Worm (Caenorhabditis elegans) whole organism, late embryonic: ENCODE data around the gene C52E2.5.
"Not testable (repeated sequence)": the region's sequence is repeated elsewhere in the genome, so short reads cannot be mapped to it uniquely, and the experiment has no call there.

Experiments used
- C08G9.2 ChIP-seq: sonication (generic microtip); optimal IDR thresholded peaks from 2 replicates; lab custom pipeline; 2016; ENCODE audit warnings: mild to moderate bottlenecking, missing genetic modification characterization, moderate library complexity, missing compliant biosample characterization
- C38D4.7 ChIP-seq: fragments of 200-800 bp; sonication (Bioruptor generic); optimal IDR thresholded peaks from 2 replicates; lab custom pipeline; 2018; ENCODE audit warnings: mild to moderate bottlenecking, missing genetic modification characterization, moderate library complexity, missing compliant biosample characterization
- F13H6.1 ChIP-seq: sonication (generic microtip); optimal IDR thresholded peaks from 2 replicates; lab custom pipeline; 2016; ENCODE audit warnings: missing genetic modification characterization, missing compliant biosample characterization
- T23F11.4 ChIP-seq: fragments of 200-800 bp; sonication (Bioruptor generic); optimal IDR thresholded peaks from 2 replicates; lab custom pipeline; 2018; ENCODE audit warnings: mild to moderate bottlenecking, missing genetic modification characterization, missing compliant biosample characterization
- ahr-1 ChIP-seq: sonication (generic microtip); optimal IDR thresholded peaks from 2 replicates; lab custom pipeline; 2016; ENCODE audit warnings: missing genetic modification characterization, missing compliant biosample characterization
- ama-1 ChIP-seq: fragments of 150-350 bp; optimal IDR thresholded peaks from 2 replicates; lab custom pipeline; 2014
- ceh-24 ChIP-seq: sonication (generic microtip); optimal IDR thresholded peaks from 2 replicates; lab custom pipeline; 2016; ENCODE audit warnings: mild to moderate bottlenecking, missing genetic modification characterization, missing compliant biosample characterization
- ceh-6 ChIP-seq: fragments of 200-800 bp; sonication (Bioruptor generic); optimal IDR thresholded peaks from 2 replicates; lab custom pipeline; 2018; ENCODE audit warnings: mild to moderate bottlenecking, missing genetic modification characterization, missing compliant biosample characterization
- dmd-4 ChIP-seq: sonication (generic microtip); optimal IDR thresholded peaks from 2 replicates; lab custom pipeline; 2016; ENCODE audit warnings: borderline replicate concordance, missing genetic modification characterization, missing compliant biosample characterization
- elt-2 ChIP-seq: sonication (generic microtip); optimal IDR thresholded peaks from 2 replicates; lab custom pipeline; 2016; ENCODE audit warnings: missing genetic modification reagents, missing genetic modification characterization, missing compliant biosample characterization
- ets-4 ChIP-seq: sonication (generic microtip); optimal IDR thresholded peaks from 2 replicates; lab custom pipeline; 2016; ENCODE audit warnings: missing genetic modification characterization, missing compliant biosample characterization
- eyg-1 ChIP-seq: sonication (generic microtip); optimal IDR thresholded peaks from 2 replicates; lab custom pipeline; 2016; ENCODE audit warnings: missing genotype, missing genetic modification characterization, missing compliant biosample characterization
- fax-1 ChIP-seq: sonication (generic microtip); optimal IDR thresholded peaks from 2 replicates; lab custom pipeline; 2016; ENCODE audit warnings: missing genotype, missing genetic modification characterization, missing compliant biosample characterization
- hlh-13 ChIP-seq: fragments of 200-800 bp; sonication (Bioruptor generic); optimal IDR thresholded peaks from 2 replicates; lab custom pipeline; 2018; ENCODE audit warnings: mild to moderate bottlenecking, missing genetic modification characterization, missing compliant biosample characterization
- lim-6 ChIP-seq: sonication (generic microtip); optimal IDR thresholded peaks from 2 replicates; lab custom pipeline; 2016; ENCODE audit warnings: missing genetic modification characterization, missing compliant biosample characterization
- lin-11 ChIP-seq: fragments of 200-800 bp; sonication (Bioruptor generic); optimal IDR thresholded peaks from 2 replicates; lab custom pipeline; 2018; ENCODE audit warnings: mild to moderate bottlenecking, missing genetic modification characterization, missing compliant biosample characterization
- mec-3 ChIP-seq: sonication (generic microtip); optimal IDR thresholded peaks from 2 replicates; lab custom pipeline; 2016; ENCODE audit warnings: borderline replicate concordance, missing genetic modification characterization, missing compliant biosample characterization
- nhr-232 ChIP-seq: sonication (generic microtip); optimal IDR thresholded peaks from 2 replicates; lab custom pipeline; 2016; ENCODE audit warnings: missing genetic modification characterization, missing compliant biosample characterization
- pag-3 ChIP-seq: sonication (generic microtip); optimal IDR thresholded peaks from 2 replicates; lab custom pipeline; 2016; ENCODE audit warnings: missing compliant biosample characterization, missing genetic modification characterization, borderline replicate concordance
- pax-1 ChIP-seq: fragments of 150-350 bp; optimal IDR thresholded peaks from 2 replicates; lab custom pipeline; 2014; ENCODE audit warnings: missing biosample characterization, missing genetic modification characterization
- pros-1 ChIP-seq: fragments of 150-350 bp; optimal IDR thresholded peaks from 2 replicates; lab custom pipeline; 2014; ENCODE audit warnings: missing biosample characterization, missing genetic modification reagents, missing genetic modification characterization
- ref-2 ChIP-seq: sonication (generic microtip); optimal IDR thresholded peaks from 2 replicates; lab custom pipeline; 2016; ENCODE audit warnings: missing genetic modification characterization, missing compliant biosample characterization
- rnt-1 ChIP-seq: sonication (generic microtip); optimal IDR thresholded peaks from 2 replicates; lab custom pipeline; 2016; ENCODE audit warnings: missing genetic modification characterization, missing compliant biosample characterization
- sdc-2 ChIP-seq: sonication (generic microtip); optimal IDR thresholded peaks from 2 replicates; lab custom pipeline; 2016; ENCODE audit warnings: missing genotype, missing genetic modification characterization, missing compliant biosample characterization
- syd-9 ChIP-seq: sonication (generic microtip); optimal IDR thresholded peaks from 2 replicates; lab custom pipeline; 2016; ENCODE audit warnings: mild to moderate bottlenecking, missing genetic modification characterization, moderate library complexity, missing compliant biosample characterization
- unc-3 ChIP-seq, 2 experiments: fragments of 200-800 bp in 1 of 2; sonication (Bioruptor generic) in 1 of 2; sonication (generic microtip) in 1 of 2; conservative IDR thresholded peaks in 1 of 2; optimal IDR thresholded peaks in 1 of 2; 2 replicates each; pipeline versions ENCODE4 v1.3.6 to Lab custom; 2016 to 2022; ENCODE audit warnings: missing compliant biosample characterization in 2 of 2, missing genetic modification characterization in 2 of 2, missing genetic modification reagents in 1 of 2
- ztf-16 ChIP-seq: sonication (generic microtip); optimal IDR thresholded peaks from 2 replicates; lab custom pipeline; 2017; ENCODE audit warnings: missing genetic modification characterization, missing compliant biosample characterization

C52E2.5 gene

ce11 chrII:1870875-1871592 is 28.3 kb upstream of the C52E2.5 start, which contains the start of gene math-10:
Gene math-10, plus strand, starts transcription at chrII:1871542.
- no peak for TF ChIP-seq F13H6.1
- no peak for TF ChIP-seq nhr-232 (tag; lab: Kevin White, UChicago)

- TF ChIP-seq pros-1 (tag; lab: Kevin White, UChicago) (no peak), hlh-13 (GFP tag; lab: Kevin White, UChicago) (no peak), ets-4 (no peak), lin-11 (tag; lab: Kevin White, UChicago) (no peak), T23F11.4 (no peak), unc-3 (GFP tag; conservative IDR thresholded peaks at IDR 0.05; lab: Robert Waterston, UW) (no peak), unc-3 (tag; optimal IDR thresholded peaks at IDR 0.05; lab: Kevin White, UChicago) (no peak), C08G9.2 (no peak), ref-2 (no peak), mec-3 (tag; lab: Kevin White, UChicago) (no peak), nhr-232 (tag; lab: Kevin White, UChicago) (no peak), ceh-24 (tag; lab: Kevin White, UChicago) (no peak), dmd-4 (no peak)
These were observed 26.4 kb upstream of the C52E2.5 start, which contains the start of gene math-14 for ce11 chrII:1869120-1869519. Gene math-14, plus strand, starts transcription at chrII:1869420.

ce11 chrII:1865683-1866431 is 23.1 kb upstream of the C52E2.5 start, which contains the start of gene math-15:
Gene math-15, plus strand, starts transcription at chrII:1866381.
- TF ChIP-seq elt-2 (peak; percentile 27), eyg-1 (tag; lab: Kevin White, UChicago) (no peak)

- no peak for TF ChIP-seq pax-1 (tag; lab: Kevin White, UChicago)
- TF ChIP-seq ref-2 = no peak
- no peak for TF ChIP-seq ceh-6
- TF ChIP-seq eyg-1 (tag; lab: Kevin White, UChicago) = no peak
- no peak for TF ChIP-seq ahr-1
These were observed 21.5 kb upstream of the C52E2.5 start, which contains the start of gene C16C4.17 for ce11 chrII:1864278-1864677. Gene C16C4.17, plus strand, starts transcription at chrII:1864578.

- TF ChIP-seq pax-1 (tag; lab: Kevin White, UChicago); ztf-16; syd-9: not testable (repeated sequence)
- TF ChIP-seq, all 69 proteins: peak for 0; not testable (repeated sequence) for 69
These were observed 19.6 kb upstream of the C52E2.5 start, which contains the start of gene fbxb-98 for ce11 chrII:1862334-1862733. Gene fbxb-98, plus strand, starts transcription at chrII:1862634.

ce11 chrII:1861285-1861793 is 18.6 kb upstream of the C52E2.5 start, which contains the start of gene C16C4.18:
Gene C16C4.18, minus strand, starts transcription at chrII:1861335.
- TF ChIP-seq rnt-1 (tag; lab: Kevin White, UChicago); lin-11 (tag; lab: Kevin White, UChicago); ceh-6: not testable (repeated sequence)

- TF ChIP-seq lim-6, C38D4.7, ama-1: not testable (repeated sequence)
These were observed 11.4 kb upstream of the C52E2.5 start, which contains the start of gene fbxb-95 for ce11 chrII:1854094-1854493. Gene fbxb-95, plus strand, starts transcription at chrII:1854394.

ce11 chrII:1852503-1852902 is 9.8 kb upstream of the C52E2.5 start, which contains the start of gene C52E2.2:
Gene C52E2.2, plus strand, starts transcription at chrII:1852803.
- TF ChIP-seq sdc-2 (tag; lab: Kevin White, UChicago) (no peak), nhr-232 (tag; lab: Kevin White, UChicago) (no peak), ama-1 (no peak), dmd-4 (no peak), fax-1 (no peak), ahr-1 (no peak), pag-3 (no peak)
